Worm (Caenorhabditis elegans) whole organism, late embryonic: ENCODE data around the gene F25E2.3.
A peak's percentile ranks its signal among the peaks of the same experiment; 100 is the strongest.

Experiments used
- C38D4.7 ChIP-seq: fragments of 200-800 bp; sonication (Bioruptor generic); optimal IDR thresholded peaks from 2 replicates; lab custom pipeline; 2018; ENCODE audit warnings: mild to moderate bottlenecking, missing genetic modification characterization, moderate library complexity, missing compliant biosample characterization
- F13H6.1 ChIP-seq: sonication (generic microtip); optimal IDR thresholded peaks from 2 replicates; lab custom pipeline; 2016; ENCODE audit warnings: missing genetic modification characterization, missing compliant biosample characterization
- K02D7.2 ChIP-seq: sonication (generic microtip); optimal IDR thresholded peaks from 2 replicates; lab custom pipeline; 2017; ENCODE audit warnings: mild to moderate bottlenecking, missing genetic modification characterization, missing compliant biosample characterization
- Y22D7AL.16 ChIP-seq: sonication (generic microtip); optimal IDR thresholded peaks from 2 replicates; lab custom pipeline; 2016; ENCODE audit warnings: missing genetic modification characterization, missing compliant biosample characterization
- ama-1 ChIP-seq: fragments of 150-350 bp; optimal IDR thresholded peaks from 2 replicates; lab custom pipeline; 2014
- ceh-14 ChIP-seq: sonication (generic microtip); optimal IDR thresholded peaks from 2 replicates; lab custom pipeline; 2016; ENCODE audit warnings: missing genotype, missing genetic modification characterization, missing compliant biosample characterization
- ceh-2 ChIP-seq: sonication (generic microtip); optimal IDR thresholded peaks from 2 replicates; lab custom pipeline; 2016; ENCODE audit warnings: missing genotype, missing genetic modification characterization, missing compliant biosample characterization
- ceh-22 ChIP-seq: sonication (generic microtip); optimal IDR thresholded peaks from 2 replicates; lab custom pipeline; 2017; ENCODE audit warnings: missing biosample characterization, missing genetic modification characterization
- ceh-24 ChIP-seq: sonication (generic microtip); optimal IDR thresholded peaks from 2 replicates; lab custom pipeline; 2016; ENCODE audit warnings: mild to moderate bottlenecking, missing genetic modification characterization, missing compliant biosample characterization
- ceh-30 ChIP-seq: fragments of 150-350 bp; optimal IDR thresholded peaks from 2 replicates; lab custom pipeline; 2014; ENCODE audit warnings: missing biosample characterization, missing genetic modification characterization
- ceh-31 ChIP-seq: sonication (generic microtip); optimal IDR thresholded peaks from 2 replicates; lab custom pipeline; 2016; ENCODE audit warnings: missing genetic modification characterization, missing compliant biosample characterization
- ceh-34 ChIP-seq: sonication (generic microtip); optimal IDR thresholded peaks from 2 replicates; lab custom pipeline; 2016; ENCODE audit warnings: mild to moderate bottlenecking, missing genetic modification characterization, missing compliant biosample characterization
- ceh-45 ChIP-seq: fragments of 200-800 bp; sonication (Bioruptor generic); IDR thresholded peaks from 2 replicates; pipeline ENCODE4 v1.3.6; 2022; ENCODE audit warnings: missing genetic modification reagents, missing genetic modification characterization, missing compliant biosample characterization
- che-1 ChIP-seq: sonication (generic microtip); optimal IDR thresholded peaks from 2 replicates; lab custom pipeline; 2016; ENCODE audit warnings: mild to moderate bottlenecking, missing genetic modification characterization, missing compliant biosample characterization
- dmd-4 ChIP-seq: sonication (generic microtip); optimal IDR thresholded peaks from 2 replicates; lab custom pipeline; 2016; ENCODE audit warnings: borderline replicate concordance, missing genetic modification characterization, missing compliant biosample characterization
- dve-1 ChIP-seq: sonication (generic microtip); optimal IDR thresholded peaks from 2 replicates; lab custom pipeline; 2017; ENCODE audit warnings: antibody characterized with exemption, mild to moderate bottlenecking, missing genetic modification characterization, missing compliant biosample characterization
- elt-2 ChIP-seq: sonication (generic microtip); optimal IDR thresholded peaks from 2 replicates; lab custom pipeline; 2016; ENCODE audit warnings: missing genetic modification reagents, missing genetic modification characterization, missing compliant biosample characterization
- ets-4 ChIP-seq: sonication (generic microtip); optimal IDR thresholded peaks from 2 replicates; lab custom pipeline; 2016; ENCODE audit warnings: missing genetic modification characterization, missing compliant biosample characterization
- eyg-1 ChIP-seq: sonication (generic microtip); optimal IDR thresholded peaks from 2 replicates; lab custom pipeline; 2016; ENCODE audit warnings: missing genotype, missing genetic modification characterization, missing compliant biosample characterization
- fax-1 ChIP-seq: sonication (generic microtip); optimal IDR thresholded peaks from 2 replicates; lab custom pipeline; 2016; ENCODE audit warnings: missing genotype, missing genetic modification characterization, missing compliant biosample characterization
- fkh-10 ChIP-seq: fragments of 150-350 bp; optimal IDR thresholded peaks from 2 replicates; lab custom pipeline; 2014; ENCODE audit warnings: missing biosample characterization, missing genetic modification reagents, missing genetic modification characterization
- gmeb-2 ChIP-seq: sonication (generic microtip); optimal IDR thresholded peaks from 2 replicates; lab custom pipeline; 2016; ENCODE audit warnings: missing genetic modification characterization, inconsistent platforms, missing compliant biosample characterization
- hlh-13 ChIP-seq: fragments of 200-800 bp; sonication (Bioruptor generic); optimal IDR thresholded peaks from 2 replicates; lab custom pipeline; 2018; ENCODE audit warnings: mild to moderate bottlenecking, missing genetic modification characterization, missing compliant biosample characterization
- hlh-8 ChIP-seq: sonication (generic microtip); optimal IDR thresholded peaks from 2 replicates; lab custom pipeline; 2016; ENCODE audit warnings: missing genotype, missing genetic modification characterization, missing compliant biosample characterization
- lin-11 ChIP-seq: fragments of 200-800 bp; sonication (Bioruptor generic); optimal IDR thresholded peaks from 2 replicates; lab custom pipeline; 2018; ENCODE audit warnings: mild to moderate bottlenecking, missing genetic modification characterization, missing compliant biosample characterization
- nhr-11 ChIP-seq: fragments of 150-350 bp; optimal IDR thresholded peaks from 2 replicates; lab custom pipeline; 2014; ENCODE audit warnings: missing biosample characterization, missing genetic modification characterization
- nhr-232 ChIP-seq: sonication (generic microtip); optimal IDR thresholded peaks from 2 replicates; lab custom pipeline; 2016; ENCODE audit warnings: missing genetic modification characterization, missing compliant biosample characterization
- npax-4 ChIP-seq: sonication (generic microtip); optimal IDR thresholded peaks from 2 replicates; lab custom pipeline; 2016; ENCODE audit warnings: missing genetic modification characterization, missing compliant biosample characterization
- odd-2 ChIP-seq: sonication (generic microtip); optimal IDR thresholded peaks from 2 replicates; lab custom pipeline; 2017; ENCODE audit warnings: antibody characterized with exemption, mild to moderate bottlenecking, missing genetic modification characterization, missing compliant biosample characterization
- pag-3 ChIP-seq: sonication (generic microtip); optimal IDR thresholded peaks from 2 replicates; lab custom pipeline; 2016; ENCODE audit warnings: missing compliant biosample characterization, missing genetic modification characterization, borderline replicate concordance
- pat-9 ChIP-seq: fragments of 200-800 bp; sonication (Bioruptor generic); optimal IDR thresholded peaks from 2 replicates; lab custom pipeline; 2018; ENCODE audit warnings: mild to moderate bottlenecking, missing genetic modification characterization, moderate library complexity, missing compliant biosample characterization
- pha-2 ChIP-seq: sonication (generic microtip); optimal IDR thresholded peaks from 2 replicates; lab custom pipeline; 2017; ENCODE audit warnings: mild to moderate bottlenecking, missing genetic modification characterization, missing compliant biosample characterization
- pha-4 ChIP-seq: fragments of 150-350 bp; optimal IDR thresholded peaks from 2 replicates; lab custom pipeline; 2018; ENCODE audit warnings: missing biosample characterization, missing genetic modification reagents, missing genetic modification characterization
- pqm-1 ChIP-seq: sonication (generic microtip); optimal IDR thresholded peaks from 2 replicates; lab custom pipeline; 2016; ENCODE audit warnings: missing genetic modification characterization, missing compliant biosample characterization
- pros-1 ChIP-seq: fragments of 150-350 bp; optimal IDR thresholded peaks from 2 replicates; lab custom pipeline; 2014; ENCODE audit warnings: missing biosample characterization, missing genetic modification reagents, missing genetic modification characterization
- ref-2 ChIP-seq: sonication (generic microtip); optimal IDR thresholded peaks from 2 replicates; lab custom pipeline; 2016; ENCODE audit warnings: missing genetic modification characterization, missing compliant biosample characterization
- rnt-1 ChIP-seq: sonication (generic microtip); optimal IDR thresholded peaks from 2 replicates; lab custom pipeline; 2016; ENCODE audit warnings: missing genetic modification characterization, missing compliant biosample characterization
- sdc-2 ChIP-seq: sonication (generic microtip); optimal IDR thresholded peaks from 2 replicates; lab custom pipeline; 2016; ENCODE audit warnings: missing genotype, missing genetic modification characterization, missing compliant biosample characterization
- sox-2 ChIP-seq: fragments of 200-800 bp; sonication (Bioruptor generic); IDR thresholded peaks from 2 replicates; pipeline ENCODE4 v1.3.6; 2022; ENCODE audit warnings: missing genetic modification reagents, missing genetic modification characterization, missing compliant biosample characterization
- sox-4 ChIP-seq: sonication (generic microtip); optimal IDR thresholded peaks from 2 replicates; lab custom pipeline; 2017; ENCODE audit warnings: mild to moderate bottlenecking, missing genetic modification characterization, inconsistent platforms, missing compliant biosample characterization
- syd-9 ChIP-seq: sonication (generic microtip); optimal IDR thresholded peaks from 2 replicates; lab custom pipeline; 2016; ENCODE audit warnings: mild to moderate bottlenecking, missing genetic modification characterization, moderate library complexity, missing compliant biosample characterization
- tbx-2 ChIP-seq: sonication (generic microtip); optimal IDR thresholded peaks from 2 replicates; lab custom pipeline; 2016; ENCODE audit warnings: missing genetic modification characterization, missing compliant biosample characterization
- unc-3 ChIP-seq, 2 experiments: fragments of 200-800 bp in 1 of 2; sonication (Bioruptor generic) in 1 of 2; sonication (generic microtip) in 1 of 2; conservative IDR thresholded peaks in 1 of 2; optimal IDR thresholded peaks in 1 of 2; 2 replicates each; pipeline versions ENCODE4 v1.3.6 to Lab custom; 2016 to 2022; ENCODE audit warnings: missing compliant biosample characterization in 2 of 2, missing genetic modification characterization in 2 of 2, missing genetic modification reagents in 1 of 2
- unc-55 ChIP-seq: sonication (generic microtip); optimal IDR thresholded peaks from 2 replicates; lab custom pipeline; 2017; ENCODE audit warnings: missing biosample characterization, missing genetic modification reagents, missing genetic modification characterization
- unc-86 ChIP-seq: sonication (generic microtip); optimal IDR thresholded peaks from 2 replicates; lab custom pipeline; 2016; ENCODE audit warnings: missing genetic modification characterization, missing compliant biosample characterization
- zip-5 ChIP-seq: sonication (generic microtip); optimal IDR thresholded peaks from 2 replicates; lab custom pipeline; 2016; ENCODE audit warnings: missing genetic modification characterization, missing compliant biosample characterization

Gene F25E2.3

ce11 chrX:834478-834877, 21.5 kb upstream of the F25E2.3 start, which contains the start of gene F39H12.1:
F39H12.1 (plus strand) TSS chrX:834778.
- TF ChIP-seq nhr-232 (tag; lab: Kevin White, UChicago): no peak
- no peak for TF ChIP-seq sox-2 (GFP tag; lab: Robert Waterston, UW)
- no peak for TF ChIP-seq fax-1 (tag; lab: Kevin White, UChicago)
- no peak for TF ChIP-seq pha-2 (tag; lab: Kevin White, UChicago)
- TF ChIP-seq ceh-14 (tag; lab: Kevin White, UChicago): no peak
- no peak for TF ChIP-seq pag-3 (tag; lab: Kevin White, UChicago)
- TF ChIP-seq odd-2 (tag; lab: Kevin White, UChicago): no peak
- no peak for TF ChIP-seq ceh-22
- TF ChIP-seq pha-4 (tag; lab: Kevin White, UChicago): no peak
- TF ChIP-seq ama-1: no peak
- TF ChIP-seq ceh-34 (tag; lab: Kevin White, UChicago): no peak
- TF ChIP-seq K02D7.2 (tag; lab: Kevin White, UChicago): no peak
- no peak for TF ChIP-seq pros-1 (tag; lab: Kevin White, UChicago)
- TF ChIP-seq nhr-11 (tag; lab: Kevin White, UChicago): no peak

ce11 chrX:830185-830584, 17.2 kb upstream of the F25E2.3 start:
- TF ChIP-seq pha-2 (tag; lab: Kevin White, UChicago) (no peak), rnt-1 (no peak), dmd-4 (tag; lab: Kevin White, UChicago) (no peak), Y22D7AL.16 (tag; lab: Kevin White, UChicago) (no peak), unc-86 (tag; lab: Kevin White, UChicago) (no peak), sox-4 (tag; lab: Kevin White, UChicago) (no peak), lin-11 (tag; lab: Kevin White, UChicago) (no peak), ceh-2 (tag; lab: Kevin White, UChicago) (no peak), gmeb-2 (tag; lab: Kevin White, UChicago) (no peak), tbx-2 (tag; lab: Kevin White, UChicago) (no peak), ceh-22 (no peak), ceh-30 (tag; lab: Kevin White, UChicago) (no peak), C38D4.7 (no peak), pat-9 (tag; lab: Kevin White, UChicago) (no peak), unc-55 (GFP tag; lab: Kevin White, UChicago) (no peak), npax-4 (tag; lab: Kevin White, UChicago) (no peak), ceh-14 (tag; lab: Kevin White, UChicago) (no peak)

ce11 chrX:828603-829002, 15.6 kb upstream of the F25E2.3 start, which contains the start of gene wdr-54:
wdr-54 (plus strand) TSS chrX:828903.
- TF ChIP-seq hlh-8 (tag; lab: Kevin White, UChicago): no peak
- TF ChIP-seq pqm-1 (tag; lab: Kevin White, UChicago): no peak
- TF ChIP-seq syd-9 (tag; lab: Kevin White, UChicago): no peak
- no peak for TF ChIP-seq odd-2 (tag; lab: Kevin White, UChicago)
- no peak for TF ChIP-seq ama-1
- TF ChIP-seq ceh-24 (tag; lab: Kevin White, UChicago): no peak
- TF ChIP-seq rnt-1: no peak
- TF ChIP-seq unc-55 (GFP tag; lab: Kevin White, UChicago): no peak
- no peak for TF ChIP-seq fkh-10
- TF ChIP-seq hlh-13 (GFP tag; lab: Kevin White, UChicago): no peak
- no peak for TF ChIP-seq dve-1 (tag; lab: Kevin White, UChicago)
- no peak for TF ChIP-seq ceh-30 (tag; lab: Kevin White, UChicago)
- no peak for TF ChIP-seq ref-2

ce11 chrX:827502-827901, 14.5 kb upstream of the F25E2.3 start:
- no peak for TF ChIP-seq hlh-13 (GFP tag; lab: Kevin White, UChicago)
- no peak for TF ChIP-seq ceh-45 (GFP tag; lab: Robert Waterston, UW)
- TF ChIP-seq sdc-2 (tag; lab: Kevin White, UChicago): peak; percentile 58
- no peak for TF ChIP-seq unc-3 (GFP tag; conservative IDR thresholded peaks at IDR 0.05; lab: Robert Waterston, UW)
- no peak for TF ChIP-seq unc-3 (tag; optimal IDR thresholded peaks at IDR 0.05; lab: Kevin White, UChicago)
- TF ChIP-seq pqm-1 (tag; lab: Kevin White, UChicago): no peak
- TF ChIP-seq ref-2: peak; percentile 35
- TF ChIP-seq F13H6.1 (tag; lab: Kevin White, UChicago): no peak
- TF ChIP-seq sox-4 (tag; lab: Kevin White, UChicago): no peak
- peak; percentile 36 for TF ChIP-seq ceh-34 (tag; lab: Kevin White, UChicago)
- TF ChIP-seq pag-3 (tag; lab: Kevin White, UChicago): no peak
- TF ChIP-seq ets-4: no peak
- no peak for TF ChIP-seq pha-4 (tag; lab: Kevin White, UChicago)
- peak; percentile 70 for TF ChIP-seq ceh-31 (tag; lab: Kevin White, UChicago)
- no peak for TF ChIP-seq ceh-2 (tag; lab: Kevin White, UChicago)
- TF ChIP-seq ceh-14 (tag; lab: Kevin White, UChicago): peak; percentile 25
- no peak for TF ChIP-seq elt-2
- TF ChIP-seq zip-5 (tag; lab: Kevin White, UChicago): no peak
- no peak for TF ChIP-seq ceh-24 (tag; lab: Kevin White, UChicago)
- TF ChIP-seq odd-2 (tag; lab: Kevin White, UChicago): no peak
- no peak for TF ChIP-seq eyg-1 (tag; lab: Kevin White, UChicago)
- TF ChIP-seq che-1: no peak
